Fruit fly (Drosophila melanogaster) whole organism, embryonic: Measurements from ENCODE around the gene raw.

ENCODE experiments used
- Atf3 ChIP-seq: fragments of 200-800 bp; sonication (Bioruptor generic); optimal IDR thresholded peaks from 3 replicates; lab custom pipeline; 2016; ENCODE audit warnings: missing biosample characterization, missing genetic modification characterization
- CG10654 ChIP-seq: fragments of 200-800 bp; sonication (Bioruptor generic); optimal IDR thresholded peaks from 2 replicates; lab custom pipeline; 2016; ENCODE audit warnings: missing biosample characterization, missing genetic modification characterization
- CG12236 ChIP-seq: fragments of 200-800 bp; sonication (Bioruptor generic); optimal IDR thresholded peaks from 2 replicates; lab custom pipeline; 2016; ENCODE audit warnings: missing biosample characterization, missing genetic modification characterization
- CG12942 ChIP-seq: fragments of 200-800 bp; sonication (Bioruptor generic); optimal IDR thresholded peaks from 3 replicates; lab custom pipeline; 2016; ENCODE audit warnings: missing biosample characterization, missing genetic modification characterization
- CG15601 ChIP-seq: fragments of 200-800 bp; sonication (Bioruptor generic); optimal IDR thresholded peaks from 3 replicates; lab custom pipeline; 2019; ENCODE audit warnings: missing biosample characterization, mild to moderate bottlenecking, missing genetic modification characterization, moderate library complexity
- CG15696 ChIP-seq: fragments of 200-800 bp; sonication (Bioruptor generic); optimal IDR thresholded peaks from 2 replicates; lab custom pipeline; 2019; ENCODE audit warnings: missing biosample characterization, mild to moderate bottlenecking, missing genetic modification characterization, moderate library complexity
- CG16779 ChIP-seq: fragments of 200-800 bp; sonication (Bioruptor generic); IDR thresholded peaks from 2 replicates; pipeline ENCODE4 v1.3.6; 2022; ENCODE audit warnings: missing biosample characterization, missing genetic modification characterization
- CG17829 ChIP-seq: fragments of 200-800 bp; optimal IDR thresholded peaks from 2 replicates; lab custom pipeline; 2019; ENCODE audit warnings: missing biosample characterization, mild to moderate bottlenecking, missing genetic modification characterization, moderate library complexity
- CG18599 ChIP-seq: fragments of 200-800 bp; sonication (Bioruptor generic); optimal IDR thresholded peaks from 3 replicates; lab custom pipeline; 2017; ENCODE audit warnings: missing biosample characterization, missing genetic modification characterization, mild to moderate bottlenecking, moderate library complexity, missing genetic modification reagents
- CG2678 ChIP-seq: fragments of 200-800 bp; sonication (Bioruptor generic); optimal IDR thresholded peaks from 3 replicates; lab custom pipeline; 2019; ENCODE audit warnings: missing biosample characterization, mild to moderate bottlenecking, missing genetic modification characterization, moderate library complexity
- CG31441 ChIP-seq: fragments of 200-800 bp; sonication (Bioruptor generic); IDR thresholded peaks from 2 replicates; pipeline ENCODE4 v1.3.6; 2022; ENCODE audit warnings: missing biosample characterization, missing genetic modification characterization
- CG34224 ChIP-seq: fragments of 200-800 bp; sonication (Bioruptor generic); IDR thresholded peaks from 3 replicates; pipeline ENCODE4 v1.3.6; 2022; ENCODE audit warnings: missing biosample characterization, missing genetic modification characterization; ENCODE audit not compliant: partially characterized antibody
- CG4424 ChIP-seq: fragments of 200-800 bp; sonication (Bioruptor generic); optimal IDR thresholded peaks from 3 replicates; lab custom pipeline; 2016; ENCODE audit warnings: missing biosample characterization, missing genetic modification characterization
- CG6654 ChIP-seq: fragments of 200-800 bp; sonication (Bioruptor generic); optimal IDR thresholded peaks from 2 replicates; lab custom pipeline; 2017; ENCODE audit warnings: missing biosample characterization, mild to moderate bottlenecking, missing genetic modification characterization
- CG9932 ChIP-seq: fragments of 200-800 bp; sonication (Bioruptor generic); IDR thresholded peaks from 2 replicates; pipeline ENCODE4 v1.3.6; 2022; ENCODE audit warnings: missing biosample characterization, missing genetic modification characterization
- CTCF ChIP-seq: fragments of 200-800 bp; sonication (Bioruptor generic); optimal IDR thresholded peaks from 2 replicates; lab custom pipeline; 2017; ENCODE audit warnings: missing biosample characterization, mild to moderate bottlenecking, missing genetic modification characterization, moderate library complexity
- D ChIP-seq, 2 experiments: fragments of 200-800 bp in 1 of 2; fragments of >200 bp in 1 of 2; sonication (Bioruptor generic) in 1 of 2; optimal IDR thresholded peaks; 2 replicates in 1 of 2; 3 replicates in 1 of 2; lab custom pipeline; 2017; ENCODE audit warnings: mild to moderate bottlenecking in 1 of 2, missing biosample characterization in 1 of 2, missing genetic modification characterization in 1 of 2, missing genetic modification reagents in 1 of 2
- Ets97D ChIP-seq: fragments of 200-800 bp; sonication (Bioruptor generic); optimal IDR thresholded peaks from 3 replicates; lab custom pipeline; 2016; ENCODE audit warnings: missing biosample characterization, missing genetic modification characterization
- Meics ChIP-seq: fragments of 200-800 bp; sonication (Bioruptor generic); optimal IDR thresholded peaks from 2 replicates; lab custom pipeline; 2017; ENCODE audit warnings: missing biosample characterization, mild to moderate bottlenecking, missing genetic modification characterization
- Spps ChIP-seq: fragments of 200-800 bp; sonication (Bioruptor generic); optimal IDR thresholded peaks from 2 replicates; lab custom pipeline; 2018; ENCODE audit warnings: missing biosample characterization, mild to moderate bottlenecking, missing genetic modification characterization
- Vsx1 ChIP-seq: fragments of 200-800 bp; sonication (Bioruptor generic); optimal IDR thresholded peaks from 2 replicates; lab custom pipeline; 2017; ENCODE audit warnings: missing biosample characterization, mild to moderate bottlenecking, missing genetic modification characterization, missing genetic modification reagents
- Xrp1 ChIP-seq: fragments of 200-800 bp; sonication (Bioruptor generic); IDR thresholded peaks from 2 replicates; pipeline ENCODE4 v1.3.6; 2022; ENCODE audit warnings: missing biosample characterization, missing genetic modification characterization
- bigmax ChIP-seq: fragments of 200-800 bp; sonication (Bioruptor generic); optimal IDR thresholded peaks from 2 replicates; lab custom pipeline; 2018; ENCODE audit warnings: missing biosample characterization, mild to moderate bottlenecking, missing genetic modification characterization
- chm ChIP-seq: fragments of 200-800 bp; sonication (Bioruptor generic); IDR thresholded peaks from 2 replicates; pipeline ENCODE4 v1.3.6; 2022; ENCODE audit warnings: missing biosample characterization, missing genetic modification characterization
- corto ChIP-seq: fragments of 200-800 bp; sonication (Bioruptor generic); optimal IDR thresholded peaks from 2 replicates; lab custom pipeline; 2016; ENCODE audit warnings: missing biosample characterization, mild to moderate bottlenecking, missing genetic modification characterization, moderate library complexity
- crol ChIP-seq: fragments of 200-800 bp; sonication (Bioruptor generic); IDR thresholded peaks from 2 replicates; pipeline ENCODE4 v1.3.6; 2022; ENCODE audit warnings: missing biosample characterization, missing genetic modification characterization
- dmrt99B ChIP-seq: fragments of 200-800 bp; sonication (Bioruptor generic); optimal IDR thresholded peaks from 2 replicates; lab custom pipeline; 2018; ENCODE audit warnings: missing biosample characterization, mild to moderate bottlenecking, missing genetic modification characterization, moderate library complexity
- emc ChIP-seq: fragments of 200-800 bp; sonication (Bioruptor generic); optimal IDR thresholded peaks from 2 replicates; lab custom pipeline; 2016; ENCODE audit warnings: missing biosample characterization, missing genetic modification characterization
- exex ChIP-seq: fragments of 200-800 bp; sonication (Bioruptor generic); optimal IDR thresholded peaks from 4 replicates; lab custom pipeline; 2018; ENCODE audit warnings: missing biosample characterization, mild to moderate bottlenecking, missing genetic modification characterization, moderate library complexity
- fd64A ChIP-seq: fragments of 200-800 bp; sonication (Bioruptor generic); optimal IDR thresholded peaks from 3 replicates; lab custom pipeline; 2018; ENCODE audit warnings: missing biosample characterization, mild to moderate bottlenecking, missing genetic modification characterization
- gcm ChIP-seq: fragments of 200-800 bp; sonication (Bioruptor generic); optimal IDR thresholded peaks from 2 replicates; lab custom pipeline; 2019; ENCODE audit warnings: missing biosample characterization, mild to moderate bottlenecking, missing genetic modification characterization, moderate library complexity
- gt ChIP-seq: fragments of 200-800 bp; sonication (Bioruptor generic); IDR thresholded peaks from 2 replicates; pipeline ENCODE4 v1.3.6; 2022; ENCODE audit warnings: missing biosample characterization, missing genetic modification characterization
- phol ChIP-seq: fragments of 200-800 bp; sonication (Bioruptor generic); optimal IDR thresholded peaks from 3 replicates; lab custom pipeline; 2018; ENCODE audit warnings: missing biosample characterization, mild to moderate bottlenecking, missing genetic modification characterization, moderate library complexity
- prd ChIP-seq, 3 experiments: fragments of >200 bp in 2 of 3; fragments of 200-800 bp in 1 of 3; sonication (Bioruptor generic) in 1 of 3; optimal IDR thresholded peaks in 2 of 3; IDR thresholded peaks in 1 of 3; 2 replicates in 2 of 3; 3 replicates in 1 of 3; pipeline versions ENCODE4 v1.3.6 to Lab custom; 2017 to 2022; ENCODE audit warnings: missing biosample characterization in 1 of 3, missing genetic modification characterization in 1 of 3
- pros ChIP-seq: fragments of 200-800 bp; sonication (Bioruptor generic); optimal IDR thresholded peaks from 3 replicates; lab custom pipeline; 2019; ENCODE audit warnings: missing biosample characterization, mild to moderate bottlenecking, missing genetic modification characterization, moderate library complexity
- row ChIP-seq: fragments of 200-800 bp; sonication (Bioruptor generic); IDR thresholded peaks from 3 replicates; pipeline ENCODE4 v1.3.6; 2022; ENCODE audit warnings: missing biosample characterization, missing genetic modification characterization
- sc ChIP-seq, 3 experiments: fragments of >200 bp in 2 of 3; fragments of 200-800 bp in 1 of 3; sonication (Bioruptor generic) in 1 of 3; optimal IDR thresholded peaks; 2 replicates in 2 of 3; 3 replicates in 1 of 3; lab custom pipeline; 2017; ENCODE audit warnings: mild to moderate bottlenecking in 1 of 3, missing biosample characterization in 1 of 3, missing genetic modification characterization in 1 of 3, missing genetic modification reagents in 1 of 3
- sd ChIP-seq: fragments of 200-800 bp; sonication (Bioruptor generic); optimal IDR thresholded peaks from 3 replicates; lab custom pipeline; 2018; ENCODE audit warnings: missing biosample characterization, mild to moderate bottlenecking, missing genetic modification characterization, moderate library complexity
- sens ChIP-seq: fragments of 200-800 bp; sonication (Bioruptor generic); peaks from one replicate; lab custom pipeline; 2016; ENCODE audit warnings: missing biosample characterization, missing genetic modification characterization
- sqz ChIP-seq: fragments of 200-800 bp; sonication (Bioruptor generic); optimal IDR thresholded peaks from 3 replicates; lab custom pipeline; 2018; ENCODE audit warnings: missing biosample characterization, mild to moderate bottlenecking, missing genetic modification characterization
- sug ChIP-seq: fragments of 200-800 bp; optimal IDR thresholded peaks from 2 replicates; lab custom pipeline; 2019; ENCODE audit warnings: missing biosample characterization, mild to moderate bottlenecking, missing genetic modification characterization, moderate library complexity
- tio ChIP-seq: fragments of 200-800 bp; sonication (Bioruptor generic); optimal IDR thresholded peaks from 2 replicates; lab custom pipeline; 2017; ENCODE audit warnings: missing biosample characterization, missing genetic modification characterization, inconsistent platforms

raw gene

dm6 chr2L:8781152-8781551, 40.7 kb upstream of the raw start, which contains the start of gene LManVI:
LManVI (minus strand) TSS chr2L:8781252.
- TF ChIP-seq sug (tag; lab: Kevin White, UChicago): peak; percentile 69
- TF ChIP-seq sqz (GFP tag; lab: Kevin White, UChicago): no peak
- TF ChIP-seq exex: peak; percentile 80

- no peak for TF ChIP-seq CG12942 (GFP tag; lab: Kevin White, UChicago)
- TF ChIP-seq Vsx1 (GFP tag; lab: Kevin White, UChicago): no peak
- TF ChIP-seq fd64A (GFP tag; lab: Kevin White, UChicago): no peak
- no peak for TF ChIP-seq sc (optimal IDR thresholded peaks at IDR 0.05; lab: Kevin White, UChicago)
- TF ChIP-seq sc (GFP tag; optimal IDR thresholded peaks at IDR 0.05; lab: Kevin White, UChicago): no peak
- TF ChIP-seq CG2678 (tag; lab: Kevin White, UChicago): no peak
- TF ChIP-seq CG16779: no peak
- TF ChIP-seq CG12236 (GFP tag; lab: Kevin White, UChicago): no peak
- TF ChIP-seq chm: no peak
Observed at dm6 chr2L:8776163-8776562, 35.7 kb upstream of the raw start, which contains the start of gene LManV. LManV (minus strand) TSS chr2L:8776263.

dm6 chr2L:8772244-8772643, 31.8 kb upstream of the raw start, which contains the start of gene LManIV:
LManIV (minus strand) TSS chr2L:8772344.
- TF ChIP-seq bigmax (GFP tag; lab: Kevin White, UChicago): no peak
- TF ChIP-seq CTCF: no peak
- TF ChIP-seq exex: peak; percentile 15
- TF ChIP-seq Atf3 (GFP tag; lab: Kevin White, UChicago): no peak
- no peak for TF ChIP-seq gt
- TF ChIP-seq tio (GFP tag; lab: Kevin White, UChicago): no peak
- TF ChIP-seq CG6654 (GFP tag; lab: Kevin White, UChicago): no peak

dm6 chr2L:8768660-8769138, 28.2 kb upstream of the raw start, which contains the start of gene LManIII:
LManIII (minus strand) TSS chr2L:8768710.
- TF ChIP-seq CG15601 (tag; lab: Kevin White, UChicago): no peak
- TF ChIP-seq exex: peak; percentile 57
- TF ChIP-seq sug (tag; lab: Kevin White, UChicago): peak; percentile 3

- TF ChIP-seq Meics (GFP tag; lab: Kevin White, UChicago) (peak; percentile 34), Ets97D (GFP tag; lab: Kevin White, UChicago) (no peak), CG10654 (no peak), corto (GFP tag; lab: Kevin White, UChicago) (no peak), sens (peak; percentile 76), CG34224 (no peak), emc (GFP tag; lab: Kevin White, UChicago) (no peak), dmrt99B (tag; lab: Kevin White, UChicago) (peak; percentile 20), CG18599 (peak; percentile 12), Xrp1 (peak; percentile 60; the same call in 1 of the 2 replicates), CG4424 (GFP tag; lab: Kevin White, UChicago) (peak; percentile 22), CG15696 (tag; lab: Kevin White, UChicago) (peak; percentile 51), CG31441 (GFP tag; lab: Robert Waterston, UW) (peak; percentile 32; the same call in 1 of the 2 replicates), pros (no peak), row (0 out of 3 replicates have a peak, but pooled peaks have one; percentile 10), gcm (GFP tag; lab: Kevin White, UChicago) (no peak), sd (tag; lab: Kevin White, UChicago) (no peak), D (optimal IDR thresholded peaks at IDR 0.05; lab: Kevin White, UChicago) (no peak), D (GFP tag; optimal IDR thresholded peaks at IDR 0.05; lab: Kevin White, UChicago) (peak; percentile 10), Spps (tag; lab: Kevin White, UChicago) (peak; percentile 8), prd (optimal IDR thresholded peaks at IDR 0.05; lab: Kevin White, UChicago) (no peak), prd (GFP tag; IDR thresholded peaks at IDR 0.05; lab: Robert Waterston, UW) (peak; percentile 36; the same call in 1 of the 3 replicates), phol (peak; percentile 19), CG17829 (tag; lab: Kevin White, UChicago) (peak; percentile 18), crol (GFP tag; lab: Robert Waterston, UW) (0 out of 2 replicates have a peak, but pooled peaks have one; percentile 3), CG9932 (GFP tag; lab: Robert Waterston, UW) (no peak)
Observed at dm6 chr2L:8762833-8763232, 22.4 kb upstream of the raw start.
